Worm (Caenorhabditis elegans): ENCODE data around the gene srv-2.

DNA sequence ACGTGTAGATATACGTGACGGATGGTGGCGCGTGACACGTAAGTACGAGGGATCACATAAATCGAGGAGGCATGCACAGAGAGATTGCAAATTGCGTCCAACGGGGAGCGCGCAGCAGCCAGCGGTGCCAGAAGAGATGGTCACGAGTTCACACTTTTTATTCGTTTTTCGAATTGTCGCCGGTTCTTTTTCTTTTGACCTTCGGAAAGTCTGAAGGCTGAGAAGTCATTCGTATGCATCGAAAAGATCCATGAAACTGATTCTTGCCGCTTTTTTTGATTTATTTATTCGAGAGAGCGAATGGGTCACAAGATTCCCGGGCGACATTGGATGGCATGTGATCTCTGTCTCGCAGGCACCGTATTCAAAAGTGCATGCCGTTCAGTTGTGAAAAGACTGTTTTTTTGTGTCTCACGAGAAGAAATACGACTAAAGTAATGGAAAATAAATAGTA is 43.1 kb downstream of the srv-2 start:
- TF ChIP-seq lir-3 (tag; optimal IDR thresholded peaks at IDR 0.05; ENCODE audit: poor library complexity) (peak; percentile 78), ztf-4 (tag; optimal IDR thresholded peaks at IDR 0.05) (peak; percentile 76), C16A3.4 (tag; optimal IDR thresholded peaks at IDR 0.05) (peak; percentile 78), alr-1 (tag; optimal IDR thresholded peaks at IDR 0.05; ENCODE audit: borderline replicate concordance) (no peak), fkh-4 (tag; optimal IDR thresholded peaks at IDR 0.05; ENCODE audit: borderline replicate concordance) (no peak), nhr-77 (tag; optimal IDR thresholded peaks at IDR 0.05) (no peak), unc-62 (GFP tag; optimal IDR thresholded peaks at IDR 0.05) (no peak)
